Worm (Caenorhabditis elegans) whole organism, early embryonic: ENCODE measurements around the gene elli-1.

Experiments used
- aly-1 ChIP-seq: sonication (generic microtip); optimal IDR thresholded peaks from 2 replicates; lab custom pipeline; 2016; ENCODE audit warnings: missing genetic modification characterization, missing compliant biosample characterization
- ama-1 ChIP-seq: fragments of 150-350 bp; optimal IDR thresholded peaks from 2 replicates; lab custom pipeline; 2014
- ceh-36 ChIP-seq: sonication (generic microtip); optimal IDR thresholded peaks from 2 replicates; lab custom pipeline; 2016; ENCODE audit warnings: missing genetic modification characterization, inconsistent platforms, missing compliant biosample characterization
- hmbx-1 ChIP-seq: sonication (generic microtip); optimal IDR thresholded peaks from 2 replicates; lab custom pipeline; 2016; ENCODE audit warnings: mild to moderate bottlenecking, missing genetic modification characterization, missing compliant biosample characterization
- hmg-4 ChIP-seq: fragments of 200-800 bp; sonication (Bioruptor generic); optimal IDR thresholded peaks from 2 replicates; lab custom pipeline; 2018; ENCODE audit warnings: mild to moderate bottlenecking, missing genetic modification characterization, missing compliant biosample characterization
- pes-1 ChIP-seq: fragments of 200-800 bp; sonication (Bioruptor generic); IDR thresholded peaks from 2 replicates; pipeline ENCODE4 v1.3.6; 2022; ENCODE audit warnings: missing genetic modification reagents, missing genetic modification characterization, missing compliant biosample characterization
- scrt-1 ChIP-seq: fragments of 200-800 bp; sonication (Bioruptor generic); IDR thresholded peaks from 2 replicates; pipeline ENCODE4 v1.3.6; 2022; ENCODE audit warnings: missing genetic modification characterization, missing compliant biosample characterization
- tbx-11 ChIP-seq: fragments of 200-800 bp; sonication (Bioruptor generic); IDR thresholded peaks from 2 replicates; pipeline ENCODE4 v1.3.6; 2022; ENCODE audit warnings: missing genetic modification characterization, missing compliant biosample characterization
- tbx-37 ChIP-seq: fragments of 200-800 bp; sonication (Bioruptor generic); conservative IDR thresholded peaks from 2 replicates; pipeline ENCODE4 v1.3.6; 2022; ENCODE audit warnings: missing genetic modification reagents, missing genetic modification characterization, missing compliant biosample characterization

ce11 chrIV:8792808-8793207, 38.2 kb upstream of the elli-1 start, which contains the start of gene C33D9.3:
- TF ChIP-seq tbx-37 (GFP tag; lab: Robert Waterston, UW) (no peak), hmg-4 (no peak), ama-1 (lab: Kevin White, UChicago) (no peak), aly-1 (tag; lab: Kevin White, UChicago) (no peak), hmbx-1 (tag; lab: Kevin White, UChicago) (no peak), scrt-1 (GFP tag; lab: Robert Waterston, UW) (no peak), tbx-11 (GFP tag; lab: Robert Waterston, UW) (no peak), ceh-36 (tag; lab: Kevin White, UChicago) (no peak), pes-1 (GFP tag; lab: Robert Waterston, UW) (no peak)
